Fruit fly (Drosophila melanogaster) whole organism, pupa: ENCODE data around the gene CG5592.
A peak's percentile ranks its signal among the peaks of the same experiment; 100 is the strongest.

Experiments used
- CG10348 ChIP-seq: fragments of 200-800 bp; sonication (Bioruptor generic); IDR thresholded peaks from 2 replicates; pipeline ENCODE4 v1.3.6; 2022; ENCODE audit warnings: missing biosample characterization, missing genetic modification characterization
- CG12605 ChIP-seq: fragments of 200-800 bp; sonication (Bioruptor generic); IDR thresholded peaks from 2 replicates; pipeline ENCODE4 v1.3.6; 2022; ENCODE audit warnings: missing biosample characterization, missing genetic modification characterization
- CG13204 ChIP-seq: fragments of 200-800 bp; sonication (Bioruptor generic); optimal IDR thresholded peaks from 2 replicates; lab custom pipeline; 2018; ENCODE audit warnings: missing biosample characterization, mild to moderate bottlenecking, missing genetic modification characterization, moderate library complexity
- CG14655 ChIP-seq: fragments of 200-800 bp; sonication (Bioruptor generic); optimal IDR thresholded peaks from 3 replicates; lab custom pipeline; 2017; ENCODE audit warnings: mild to moderate bottlenecking, missing biosample characterization, missing genetic modification reagents, missing genetic modification characterization
- CG15710 ChIP-seq: fragments of 200-800 bp; sonication (Bioruptor generic); optimal IDR thresholded peaks from 2 replicates; lab custom pipeline; 2018; ENCODE audit warnings: missing biosample characterization, mild to moderate bottlenecking, missing genetic modification characterization, moderate library complexity
- CG17806 ChIP-seq: fragments of 200-800 bp; sonication (Bioruptor generic); optimal IDR thresholded peaks from 2 replicates; lab custom pipeline; 2018; ENCODE audit warnings: missing biosample characterization, mild to moderate bottlenecking, missing genetic modification characterization, moderate library complexity
- CG32121 ChIP-seq: fragments of 200-800 bp; sonication (Bioruptor generic); IDR thresholded peaks from 2 replicates; pipeline ENCODE4 v1.3.6; 2022; ENCODE audit warnings: missing biosample characterization, missing genetic modification characterization
- CG34367 ChIP-seq: fragments of 200-800 bp; sonication (Bioruptor generic); optimal IDR thresholded peaks from 2 replicates; lab custom pipeline; 2018; ENCODE audit warnings: missing biosample characterization, mild to moderate bottlenecking, missing genetic modification characterization
- CG4496 ChIP-seq: fragments of 200-800 bp; sonication (Bioruptor generic); IDR thresholded peaks from 3 replicates; pipeline ENCODE4 v1.3.6; 2022; ENCODE audit warnings: missing biosample characterization, missing genetic modification characterization
- CG8159 ChIP-seq: fragments of 200-800 bp; sonication (Bioruptor generic); optimal IDR thresholded peaks from 3 replicates; lab custom pipeline; 2018; ENCODE audit warnings: missing biosample characterization, mild to moderate bottlenecking, missing genetic modification characterization, moderate library complexity
- CG8301 ChIP-seq: fragments of 200-800 bp; sonication (Bioruptor generic); optimal IDR thresholded peaks from 2 replicates; lab custom pipeline; 2018; ENCODE audit warnings: missing biosample characterization, mild to moderate bottlenecking, missing genetic modification characterization
- CG9948 ChIP-seq: fragments of 200-800 bp; sonication (Bioruptor generic); optimal IDR thresholded peaks from 2 replicates; lab custom pipeline; 2018; ENCODE audit warnings: missing biosample characterization, mild to moderate bottlenecking, missing genetic modification characterization, moderate library complexity
- D1 ChIP-seq: fragments of 200-800 bp; sonication (Bioruptor generic); optimal IDR thresholded peaks from 2 replicates; lab custom pipeline; 2018; ENCODE audit warnings: missing biosample characterization, mild to moderate bottlenecking, missing genetic modification characterization, moderate library complexity
- EcR ChIP-seq: fragments of 200-800 bp; sonication (Bioruptor generic); optimal IDR thresholded peaks from 3 replicates; lab custom pipeline; 2019; ENCODE audit warnings: missing biosample characterization, missing genetic modification characterization, mild to moderate bottlenecking, moderate library complexity, missing genetic modification reagents
- Ets98B ChIP-seq: fragments of 200-800 bp; sonication (Bioruptor generic); IDR thresholded peaks from 2 replicates; pipeline ENCODE4 v1.3.6; 2022; ENCODE audit warnings: missing biosample characterization, missing genetic modification characterization
- Pif1A ChIP-seq: fragments of 200-800 bp; sonication (Bioruptor generic); optimal IDR thresholded peaks from 3 replicates; lab custom pipeline; 2016; ENCODE audit warnings: missing biosample characterization, missing genetic modification characterization
- Pif1B ChIP-seq: fragments of 200-800 bp; sonication (Bioruptor generic); optimal IDR thresholded peaks from 3 replicates; lab custom pipeline; 2016; ENCODE audit warnings: missing biosample characterization, missing genetic modification characterization
- Snoo ChIP-seq: fragments of 200-800 bp; sonication (Bioruptor generic); optimal IDR thresholded peaks from 3 replicates; lab custom pipeline; 2017; ENCODE audit warnings: missing biosample characterization, mild to moderate bottlenecking, missing genetic modification characterization, inconsistent platforms
- fd96Ca ChIP-seq: fragments of 200-800 bp; sonication (Bioruptor generic); IDR thresholded peaks from 3 replicates; pipeline ENCODE4 v1.3.6; 2022; ENCODE audit warnings: missing biosample characterization, missing genetic modification characterization
- gl ChIP-seq: fragments of 200-800 bp; sonication (Bioruptor generic); optimal IDR thresholded peaks from 2 replicates; lab custom pipeline; 2018; ENCODE audit warnings: missing biosample characterization, mild to moderate bottlenecking, missing genetic modification characterization
- rn ChIP-seq: fragments of 200-800 bp; sonication (Bioruptor generic); IDR thresholded peaks from 2 replicates; pipeline ENCODE4 v1.3.6; 2022; ENCODE audit warnings: missing biosample characterization, missing genetic modification characterization

Gene CG5592

DNA sequence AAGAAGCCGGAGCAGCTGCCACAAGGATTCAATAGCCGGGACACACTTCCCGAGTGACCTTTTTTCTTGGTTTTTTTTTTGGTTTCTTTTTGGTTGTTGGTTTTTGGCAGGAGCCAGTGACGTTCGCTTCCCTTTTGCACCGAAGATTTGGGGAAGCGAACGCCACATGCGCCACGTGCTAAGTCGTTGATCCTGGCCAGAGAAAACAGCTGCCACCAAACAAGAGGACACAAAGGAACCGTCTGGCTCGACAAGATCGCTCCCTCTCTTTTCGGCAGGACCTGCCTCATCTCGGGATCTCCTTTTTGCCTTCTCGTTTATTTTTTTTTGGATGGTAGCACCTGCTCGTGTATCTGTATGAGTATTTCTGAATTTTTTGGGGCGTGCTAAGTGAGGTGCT lies 38.4 kb upstream of the CG5592 start:
- TF ChIP-seq CG15710 (tag; lab: Kevin White, UChicago) (no peak), CG34367 (tag; lab: Kevin White, UChicago) (no peak), Snoo (no peak), CG32121 (GFP tag; lab: Robert Waterston, UW) (no peak), CG12605 (GFP tag; lab: Robert Waterston, UW) (no peak), Ets98B (GFP tag; lab: Robert Waterston, UW) (no peak), CG4496 (GFP tag; lab: Robert Waterston, UW) (no peak), fd96Ca (no peak), CG10348 (GFP tag; lab: Robert Waterston, UW) (no peak), D1 (tag; lab: Kevin White, UChicago) (no peak), gl (tag; lab: Kevin White, UChicago) (no peak), CG13204 (no peak), EcR (GFP tag; lab: Kevin White, UChicago) (no peak), rn (GFP tag; lab: Robert Waterston, UW) (no peak), CG14655 (no peak), Pif1A (GFP tag; lab: Kevin White, UChicago) (no peak), CG8301 (tag; lab: Kevin White, UChicago) (no peak), CG8159 (no peak), CG9948 (no peak)

DNA sequence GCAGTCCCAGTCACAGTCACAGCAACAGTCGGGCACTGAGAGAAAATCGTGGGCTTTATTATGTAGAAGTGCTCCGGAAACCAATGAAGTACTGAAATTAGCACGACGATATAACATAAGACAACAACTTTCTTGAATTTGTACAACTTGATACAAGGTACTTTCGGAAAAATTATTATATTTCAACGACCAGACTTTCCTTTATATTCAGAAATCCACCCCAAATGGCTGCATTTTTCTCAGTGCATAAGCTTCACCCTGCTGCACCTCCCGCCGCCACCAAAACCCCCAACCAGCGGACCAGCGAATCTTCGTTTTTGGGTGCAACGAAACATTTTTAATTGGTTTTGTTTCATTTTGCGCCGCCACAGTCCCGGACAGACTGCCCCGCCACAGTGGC lies 34.4 kb upstream of the CG5592 start:
- TF ChIP-seq rn (GFP tag; lab: Robert Waterston, UW) (no peak), fd96Ca (no peak), CG9948 (peak; percentile 51), CG17806 (tag; lab: Kevin White, UChicago) (peak; percentile 52), D1 (tag; lab: Kevin White, UChicago) (no peak), CG15710 (tag; lab: Kevin White, UChicago) (peak; percentile 64), CG10348 (GFP tag; lab: Robert Waterston, UW) (no peak), gl (tag; lab: Kevin White, UChicago) (no peak), CG32121 (GFP tag; lab: Robert Waterston, UW) (no peak), Pif1B (GFP tag; lab: Kevin White, UChicago) (peak; percentile 0), Snoo (peak; percentile 74), Pif1A (GFP tag; lab: Kevin White, UChicago) (peak; percentile 50), CG4496 (GFP tag; lab: Robert Waterston, UW) (0 out of 3 replicates have a peak, but pooled peaks have one; percentile 44), CG34367 (tag; lab: Kevin White, UChicago) (peak; percentile 37), CG12605 (GFP tag; lab: Robert Waterston, UW) (no peak), CG8301 (tag; lab: Kevin White, UChicago) (peak; percentile 18), CG8159 (peak; percentile 76), Ets98B (GFP tag; lab: Robert Waterston, UW) (no peak), CG14655 (peak; percentile 43), CG13204 (no peak), EcR (GFP tag; lab: Kevin White, UChicago) (no peak)

DNA sequence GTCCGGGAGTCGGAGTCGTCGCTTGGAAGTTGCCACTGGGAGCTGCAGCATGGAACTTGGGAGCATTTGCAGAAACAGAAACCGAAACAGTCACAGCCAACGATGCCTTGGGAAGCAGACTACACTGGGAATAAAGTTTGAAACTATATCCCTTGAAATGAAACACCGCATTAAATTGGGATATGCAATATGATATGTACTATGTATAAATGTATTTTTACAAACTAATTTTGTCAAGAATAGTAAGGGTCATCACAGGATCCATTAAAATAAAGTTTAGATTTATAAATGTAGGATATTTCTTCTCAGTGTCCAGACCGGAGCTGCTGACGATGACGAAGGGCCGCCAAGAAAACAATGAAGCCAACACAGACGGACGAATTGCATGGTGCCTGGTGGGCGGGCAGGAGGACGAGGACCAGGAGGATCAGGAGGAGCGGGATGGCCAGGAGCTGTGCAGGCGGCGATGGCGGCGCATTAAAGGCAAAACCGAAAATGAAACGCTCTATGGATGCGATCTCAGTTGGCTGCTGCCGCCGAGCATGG lies 33.5 kb upstream of the CG5592 start:
- TF ChIP-seq rn (GFP tag; lab: Robert Waterston, UW) (no peak), Pif1B (GFP tag; lab: Kevin White, UChicago) (no peak), CG12605 (GFP tag; lab: Robert Waterston, UW) (no peak), Snoo (peak; percentile 25), CG14655 (no peak), CG9948 (peak; percentile 47), CG4496 (GFP tag; lab: Robert Waterston, UW) (no peak), CG8159 (peak; percentile 79), gl (tag; lab: Kevin White, UChicago) (peak; percentile 22), CG32121 (GFP tag; lab: Robert Waterston, UW) (no peak), D1 (tag; lab: Kevin White, UChicago) (no peak), CG17806 (tag; lab: Kevin White, UChicago) (peak; percentile 67), CG10348 (GFP tag; lab: Robert Waterston, UW) (no peak), CG13204 (peak; percentile 27), CG34367 (tag; lab: Kevin White, UChicago) (peak; percentile 48), EcR (GFP tag; lab: Kevin White, UChicago) (no peak), fd96Ca (no peak), Pif1A (GFP tag; lab: Kevin White, UChicago) (peak; percentile 13), Ets98B (GFP tag; lab: Robert Waterston, UW) (no peak), CG8301 (tag; lab: Kevin White, UChicago) (no peak), CG15710 (tag; lab: Kevin White, UChicago) (peak; percentile 71)

DNA sequence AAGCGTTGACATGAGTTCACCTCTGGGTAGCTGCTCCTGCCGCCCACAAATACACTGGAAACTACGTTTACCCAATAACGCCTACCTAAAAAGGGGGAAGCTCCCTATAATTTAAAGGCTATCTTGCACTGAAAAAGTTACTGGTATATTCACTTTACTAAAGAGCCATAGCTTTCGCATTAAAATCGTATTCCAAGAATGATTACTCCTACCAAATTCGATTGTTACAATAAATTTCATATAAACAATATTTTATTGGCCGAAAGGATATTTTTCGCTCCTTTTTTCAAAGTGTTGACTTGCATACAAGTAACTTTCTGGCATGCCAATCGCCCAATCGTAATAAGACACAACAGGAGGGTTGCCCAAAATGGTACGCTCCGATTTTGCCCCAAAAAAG lies 30.5 kb upstream of the CG5592 start:
- TF ChIP-seq CG8301 (tag; lab: Kevin White, UChicago) (no peak), CG8159 (peak; percentile 42), D1 (tag; lab: Kevin White, UChicago) (no peak), Snoo (peak; percentile 11), CG4496 (GFP tag; lab: Robert Waterston, UW) (no peak), CG15710 (tag; lab: Kevin White, UChicago) (peak; percentile 19)

DNA sequence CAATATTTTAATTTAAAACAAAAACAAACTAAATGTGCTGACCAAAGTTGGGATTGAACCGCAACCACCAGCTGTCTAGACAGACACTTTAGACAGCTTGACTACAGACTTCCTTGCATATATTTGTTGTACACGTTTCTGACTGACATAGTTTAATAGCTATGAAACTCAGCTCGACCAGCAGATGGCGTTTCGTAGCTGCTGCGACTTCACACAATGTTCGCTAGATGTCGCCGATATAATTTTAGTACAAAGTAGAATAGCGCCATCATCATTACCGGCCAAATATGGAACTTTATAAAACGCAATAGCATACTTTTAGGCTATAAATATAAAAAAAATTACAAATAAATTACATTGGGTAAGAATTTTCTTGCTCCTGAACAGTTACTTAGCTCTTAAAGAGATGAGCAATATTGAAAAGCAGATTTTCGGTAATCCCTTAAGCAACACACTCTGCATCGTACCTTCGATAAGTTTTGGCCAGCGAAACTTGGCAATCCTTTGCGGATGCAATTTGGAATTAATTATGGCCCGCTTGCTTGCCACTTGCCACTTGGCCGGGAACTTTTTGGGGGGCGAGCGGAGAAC lies 27.7 kb upstream of the CG5592 start:
- TF ChIP-seq D1 (tag; lab: Kevin White, UChicago), result no peak

DNA sequence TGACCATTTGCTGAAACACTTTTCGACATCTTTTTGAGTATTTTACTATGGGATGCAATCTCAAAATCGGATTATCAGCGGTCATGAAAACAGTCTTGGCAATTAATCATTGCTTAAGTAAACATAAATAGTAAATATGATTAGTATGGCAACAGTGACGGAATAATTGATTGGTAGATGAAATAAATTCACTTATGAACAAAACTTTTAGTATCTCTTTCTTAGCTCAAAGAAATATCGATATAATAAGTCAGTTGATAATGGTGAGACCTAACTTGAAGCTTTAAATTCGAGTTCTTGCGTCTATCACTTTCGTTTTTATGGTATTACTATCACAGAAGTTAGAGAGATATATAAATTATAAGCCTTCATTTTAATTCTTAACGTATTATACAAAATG lies 26.2 kb upstream of the CG5592 start, which contains the start of gene CG5568:
TSS of gene CG5568 (plus strand) at position 301 of the 400 bp plus-strand sequence.
- TF ChIP-seq CG14655, result no peak
- no peak for TF ChIP-seq Pif1A (GFP tag; lab: Kevin White, UChicago)
